Fruit fly (Drosophila melanogaster) whole organism, prepupa: ENCODE data around the gene dsf.

Experiments used
- CG10631 ChIP-seq: fragments of 200-800 bp; sonication (Bioruptor generic); optimal IDR thresholded peaks from 2 replicates; lab custom pipeline; 2016; ENCODE audit warnings: missing biosample characterization, missing genetic modification characterization
- CG16779 ChIP-seq: fragments of 200-800 bp; sonication (Bioruptor generic); optimal IDR thresholded peaks from 3 replicates; lab custom pipeline; 2017; ENCODE audit warnings: missing biosample characterization, mild to moderate bottlenecking, missing genetic modification characterization
- CG6276 ChIP-seq: fragments of 200-800 bp; sonication (Bioruptor generic); optimal IDR thresholded peaks from 2 replicates; lab custom pipeline; 2017; ENCODE audit warnings: missing biosample characterization, mild to moderate bottlenecking, missing genetic modification characterization
- CG6792 ChIP-seq: fragments of 200-800 bp; sonication (Bioruptor generic); optimal IDR thresholded peaks from 3 replicates; lab custom pipeline; 2016; ENCODE audit warnings: missing biosample characterization, missing genetic modification characterization
- Eip75B ChIP-seq: fragments of 200-800 bp; sonication (Bioruptor generic); optimal IDR thresholded peaks from 3 replicates; lab custom pipeline; 2016; ENCODE audit warnings: missing biosample characterization, missing genetic modification characterization
- Eip78C ChIP-seq: fragments of 200-800 bp; sonication (Bioruptor generic); peaks from one replicate; lab custom pipeline; 2016; ENCODE audit warnings: missing biosample characterization, missing genetic modification characterization
- Ets21C ChIP-seq: fragments of 200-800 bp; sonication (Bioruptor generic); optimal IDR thresholded peaks from 3 replicates; lab custom pipeline; 2016; ENCODE audit warnings: missing biosample characterization, missing genetic modification characterization
- Gug ChIP-seq: fragments of 200-800 bp; sonication (Bioruptor generic); IDR thresholded peaks from 2 replicates; pipeline ENCODE4 v1.3.6; 2022; ENCODE audit warnings: missing biosample characterization, missing genetic modification characterization
- Hr39 ChIP-seq: fragments of 200-800 bp; sonication (Bioruptor generic); optimal IDR thresholded peaks from 2 replicates; lab custom pipeline; 2016; ENCODE audit warnings: missing biosample characterization, missing genetic modification characterization
- Met ChIP-seq: fragments of 200-800 bp; sonication (Bioruptor generic); optimal IDR thresholded peaks from 3 replicates; lab custom pipeline; 2016; ENCODE audit warnings: missing biosample characterization, missing genetic modification characterization
- OdsH ChIP-seq: fragments of 200-800 bp; sonication (Bioruptor generic); optimal IDR thresholded peaks from 3 replicates; lab custom pipeline; 2016; ENCODE audit warnings: missing biosample characterization, missing genetic modification characterization
- achi ChIP-seq: fragments of 200-800 bp; sonication (Bioruptor generic); optimal IDR thresholded peaks from 3 replicates; lab custom pipeline; 2016; ENCODE audit warnings: missing biosample characterization, missing genetic modification characterization
- dsx ChIP-seq: fragments of 200-800 bp; optimal IDR thresholded peaks from 3 replicates; lab custom pipeline; 2019; ENCODE audit warnings: missing biosample characterization, mild to moderate bottlenecking, missing genetic modification characterization, moderate library complexity; ENCODE audit not compliant: poor library complexity, severe bottlenecking

dm6 chr2L:5978333-5979054 lies 52.8 kb downstream of the dsf start:
- no peak for TF ChIP-seq CG6276
- no peak for TF ChIP-seq Hr39
- no peak for TF ChIP-seq dsx (GFP tag; lab: Kevin White, UChicago)
- no peak for TF ChIP-seq CG6792 (GFP tag; lab: Kevin White, UChicago)
- peak; percentile 2 for TF ChIP-seq Eip78C
- no peak for TF ChIP-seq CG10631 (GFP tag; lab: Kevin White, UChicago)
- TF ChIP-seq CG16779 (tag; lab: Kevin White, UChicago), result no peak
- no peak for TF ChIP-seq achi (GFP tag; lab: Kevin White, UChicago)
- no peak for TF ChIP-seq Ets21C (GFP tag; lab: Kevin White, UChicago)
- no peak for TF ChIP-seq OdsH (GFP tag; lab: Kevin White, UChicago)
- no peak for TF ChIP-seq Gug (GFP tag; lab: Robert Waterston, UW)
- peak; percentile 44 for TF ChIP-seq Met
- no peak for TF ChIP-seq Eip75B (GFP tag; lab: Kevin White, UChicago)
